Worm (Caenorhabditis elegans): Measurements from ENCODE around the gene unc-58.
A peak's percentile ranks its signal among the peaks of the same experiment; 100 is the strongest.

Gene unc-58

ce11 chrX:10141963-10142431, 9.0 kb upstream of the unc-58 start, which contains the start of gene oac-14 (continued):
- peak; percentile 21 for TF ChIP-seq spr-1 (tag; optimal IDR thresholded peaks at IDR 0.05)
- no peak for TF ChIP-seq F37D6.2 (tag; optimal IDR thresholded peaks at IDR 0.05)
- TF ChIP-seq ZK337.2 (GFP tag; IDR thresholded peaks at IDR 0.05), result no peak
- no peak for TF ChIP-seq T26A8.4 (GFP tag; IDR thresholded peaks at IDR 0.05)
- no peak for TF ChIP-seq nhr-6 (tag; optimal IDR thresholded peaks at IDR 0.05)
- TF ChIP-seq unc-39 (tag; optimal IDR thresholded peaks at IDR 0.05), result no peak
- no peak for TF ChIP-seq snpc-4 (tag; optimal IDR thresholded peaks at IDR 0.05)
- TF ChIP-seq zfp-2 (tag; optimal IDR thresholded peaks at IDR 0.05), result no peak
- TF ChIP-seq spr-3 (GFP tag; optimal IDR thresholded peaks at IDR 0.05), result no peak
- TF ChIP-seq lsy-2 (tag; optimal IDR thresholded peaks at IDR 0.05), result peak in 1 of 2 experiments; percentile 38
- no peak for TF ChIP-seq attf-4 (tag; optimal IDR thresholded peaks at IDR 0.05)
- TF ChIP-seq Y105C5A.15 (GFP tag; IDR thresholded peaks at IDR 0.05), result no peak
- TF ChIP-seq T20F7.1 (GFP tag; optimal IDR thresholded peaks at IDR 0.05), result peak; percentile 51
- no peak for TF ChIP-seq snpc-1.2 (GFP tag; IDR thresholded peaks at IDR 0.05)
- TF ChIP-seq ceh-44 (GFP tag; IDR thresholded peaks at IDR 0.05), result no peak
- peak; percentile 48 for TF ChIP-seq hlh-30 (tag; optimal IDR thresholded peaks at IDR 0.05; ENCODE audit: insufficient read depth)
- TF ChIP-seq lim-7 (GFP tag; IDR thresholded peaks at IDR 0.05), result no peak
- TF ChIP-seq jun-1 (tag; optimal IDR thresholded peaks at IDR 0.05), result peak; percentile 55
- TF ChIP-seq ama-1 (optimal IDR thresholded peaks at IDR 0.05), result no peak
- peak; percentile 95 for TF ChIP-seq dmd-6 (GFP tag; IDR thresholded peaks at IDR 0.05)
- peak; percentile 87 for TF ChIP-seq nhr-77 (tag; optimal IDR thresholded peaks at IDR 0.05)
- no peak for TF ChIP-seq lin-29 (GFP tag; IDR thresholded peaks at IDR 0.05)
- no peak for TF ChIP-seq aly-2 (tag; optimal IDR thresholded peaks at IDR 0.05)
- no peak for TF ChIP-seq ceh-32 (tag; optimal IDR thresholded peaks at IDR 0.05; ENCODE audit: poor library complexity)
- TF ChIP-seq F26F4.8 (GFP tag; conservative IDR thresholded peaks at IDR 0.05), result no peak
- TF ChIP-seq D1046.2 (GFP tag; IDR thresholded peaks at IDR 0.05), result no peak
- TF ChIP-seq lin-39 (tag; optimal IDR thresholded peaks at IDR 0.05), result no peak
- no peak for TF ChIP-seq dpl-1 (GFP tag; optimal IDR thresholded peaks at IDR 0.05)
- TF ChIP-seq ctbp-1 (GFP tag; IDR thresholded peaks at IDR 0.05), result no peak
- TF ChIP-seq mxl-2 (GFP tag; conservative IDR thresholded peaks at IDR 0.05), result no peak
- no peak for TF ChIP-seq ces-1 (GFP tag; optimal IDR thresholded peaks at IDR 0.05)
- TF ChIP-seq daf-8 (GFP tag; IDR thresholded peaks at IDR 0.05), result no peak
- peak; percentile 31 for TF ChIP-seq aha-1 (tag)
- TF ChIP-seq ZK546.5 (tag; optimal IDR thresholded peaks at IDR 0.05), result no peak
- TF ChIP-seq hif-1 (tag; optimal IDR thresholded peaks at IDR 0.05), result peak in 1 of 2 experiments; percentile 37
- no peak for TF ChIP-seq Y75B8A.6 (GFP tag; IDR thresholded peaks at IDR 0.05)
- TF ChIP-seq lin-38 (GFP tag; IDR thresholded peaks at IDR 0.05), result no peak
- no peak for TF ChIP-seq zag-1 (tag; optimal IDR thresholded peaks at IDR 0.05)
- peak; percentile 38 for TF ChIP-seq zip-2 (tag; optimal IDR thresholded peaks at IDR 0.05)
- no peak; the same call in 1 of the 2 replicates for TF ChIP-seq nhr-41 (GFP tag; IDR thresholded peaks at IDR 0.05)
- no peak for TF ChIP-seq ztf-7 (tag; optimal IDR thresholded peaks at IDR 0.05)
- TF ChIP-seq R02D3.7 (tag; optimal IDR thresholded peaks at IDR 0.05), result no peak
- no peak for TF ChIP-seq egl-27 (tag; optimal IDR thresholded peaks at IDR 0.05)
- no peak for TF ChIP-seq daf-12 (tag; optimal IDR thresholded peaks at IDR 0.05)
- peak in 1 of 2 experiments; percentile 81 for TF ChIP-seq daf-16 (GFP tag; optimal IDR thresholded peaks at IDR 0.05)
- peak; percentile 95 for TF ChIP-seq daf-16 (tag; optimal IDR thresholded peaks at IDR 0.05)
- TF ChIP-seq mdl-1 (tag; optimal IDR thresholded peaks at IDR 0.05), result peak in 1 of 2 experiments; percentile 50
- no peak for TF ChIP-seq mxl-3 (GFP tag; optimal IDR thresholded peaks at IDR 0.05)
- TF ChIP-seq Y48G9A.11 (GFP tag; IDR thresholded peaks at IDR 0.05), result no peak
- peak; percentile 98 for TF ChIP-seq nhr-28 (tag; optimal IDR thresholded peaks at IDR 0.05)
- no peak for TF ChIP-seq fos-1 (tag; optimal IDR thresholded peaks at IDR 0.05)
- TF ChIP-seq Y5F2A.4 (GFP tag; optimal IDR thresholded peaks at IDR 0.05), result no peak
- no peak for TF ChIP-seq duxl-1 (tag; optimal IDR thresholded peaks at IDR 0.05; ENCODE audit: poor library complexity)

Measured in whole organism, L4 larva.